Worm (Caenorhabditis elegans): ENCODE data around the gene C55A1.4.

ce11 chrV:15674899-15675298 is 31.8 kb upstream of the C55A1.4 start:
- TF ChIP-seq ztf-11 (tag; optimal IDR thresholded peaks at IDR 0.05) (no peak), mdl-1 (tag; optimal IDR thresholded peaks at IDR 0.05) (no peak), nhr-10 (tag; optimal IDR thresholded peaks at IDR 0.05) (no peak), C34F6.9 (tag; optimal IDR thresholded peaks at IDR 0.05) (no peak), unc-55 (GFP tag; optimal IDR thresholded peaks at IDR 0.05) (no peak), lin-13 (GFP tag; optimal IDR thresholded peaks at IDR 0.05) (no peak)
